Fruit fly (Drosophila melanogaster): ENCODE measurements around the gene TTLL6B.

dm6 chr3R:27214949-27215348 is 35.9 kb downstream of the TTLL6B start:
- TF ChIP-seq insv (optimal IDR thresholded peaks at IDR 0.05) (no peak), h (optimal IDR thresholded peaks at IDR 0.05) (no peak), psq (optimal IDR thresholded peaks at IDR 0.05) (no peak), Sin3A (optimal IDR thresholded peaks at IDR 0.05) (no peak), Myc (optimal IDR thresholded peaks at IDR 0.05) (no peak), ttk (optimal IDR thresholded peaks at IDR 0.05) (no peak)
